Fruit fly (Drosophila melanogaster): ENCODE results near the gene CG31121.

dm6 chr3R:24890919-24891318 lies 3.5 kb downstream of the CG31121 start:
- TF ChIP-seq spab (GFP tag; optimal IDR thresholded peaks at IDR 0.05) (no peak), CG11294 (GFP tag; IDR thresholded peaks at IDR 0.05) (no peak), CG15336 (GFP tag; IDR thresholded peaks at IDR 0.05) (peak; percentile 67), CG10669 (GFP tag; optimal IDR thresholded peaks at IDR 0.05) (no peak), CG10631 (GFP tag; optimal IDR thresholded peaks at IDR 0.05) (no peak)

Data from whole organism, prepupa.